Fruit fly (Drosophila melanogaster): Measurements from ENCODE around the gene bdl.

bdl gene

DNA sequence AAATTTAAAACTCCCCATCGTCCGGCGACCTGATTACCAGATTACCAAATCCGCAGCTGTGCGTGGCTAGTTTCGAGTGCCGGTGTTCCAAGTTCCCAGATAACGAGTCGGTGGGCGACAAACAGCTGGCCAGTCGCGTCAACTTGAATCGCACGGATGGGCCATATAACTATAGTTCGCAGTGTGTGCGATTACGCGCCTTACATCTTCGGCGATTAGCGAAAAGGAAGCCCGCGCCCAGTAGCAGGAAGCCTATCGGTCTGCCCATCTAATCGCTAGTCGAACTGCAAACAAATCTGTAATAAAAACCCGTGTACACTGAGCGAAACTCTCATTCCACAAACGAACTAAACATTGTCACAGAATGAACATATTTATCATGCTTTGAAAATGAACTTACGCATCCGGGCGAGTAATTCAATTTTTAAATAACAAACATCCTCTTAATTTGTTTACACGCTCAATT, 10.7 kb downstream of the bdl start:
- peak; percentile 7 for TF ChIP-seq noc (tag; optimal IDR thresholded peaks at IDR 0.05)

DNA sequence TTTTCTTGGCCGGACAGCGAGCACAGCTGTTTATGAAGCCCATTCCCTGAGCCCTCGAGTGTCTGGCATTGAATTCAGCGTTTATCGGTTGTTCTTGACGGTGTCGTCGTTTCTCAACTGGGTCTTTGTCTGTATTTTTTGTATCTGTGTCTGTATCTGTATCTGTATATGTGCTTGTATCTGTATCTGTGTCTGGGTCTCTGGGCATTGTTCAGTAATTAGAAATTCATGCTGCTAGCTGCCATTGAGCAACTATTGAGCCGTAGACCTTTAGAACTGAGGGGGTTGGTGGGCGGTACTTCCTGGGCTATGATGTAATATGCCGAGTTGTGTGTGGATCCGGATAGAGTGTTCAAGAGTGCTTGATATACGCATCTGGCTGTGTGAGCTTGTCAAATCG, 11.6 kb downstream of the bdl start:
- no peak for TF ChIP-seq noc (tag; optimal IDR thresholded peaks at IDR 0.05)

- TF ChIP-seq noc (tag; optimal IDR thresholded peaks at IDR 0.05), result no peak
These were observed 15.7 kb downstream of the bdl start for dm6 chr2L:4339780-4340694.

dm6 chr2L:4345569-4346131, 21.3 kb downstream of the bdl start:
- no peak for TF ChIP-seq noc (tag; optimal IDR thresholded peaks at IDR 0.05)

DNA sequence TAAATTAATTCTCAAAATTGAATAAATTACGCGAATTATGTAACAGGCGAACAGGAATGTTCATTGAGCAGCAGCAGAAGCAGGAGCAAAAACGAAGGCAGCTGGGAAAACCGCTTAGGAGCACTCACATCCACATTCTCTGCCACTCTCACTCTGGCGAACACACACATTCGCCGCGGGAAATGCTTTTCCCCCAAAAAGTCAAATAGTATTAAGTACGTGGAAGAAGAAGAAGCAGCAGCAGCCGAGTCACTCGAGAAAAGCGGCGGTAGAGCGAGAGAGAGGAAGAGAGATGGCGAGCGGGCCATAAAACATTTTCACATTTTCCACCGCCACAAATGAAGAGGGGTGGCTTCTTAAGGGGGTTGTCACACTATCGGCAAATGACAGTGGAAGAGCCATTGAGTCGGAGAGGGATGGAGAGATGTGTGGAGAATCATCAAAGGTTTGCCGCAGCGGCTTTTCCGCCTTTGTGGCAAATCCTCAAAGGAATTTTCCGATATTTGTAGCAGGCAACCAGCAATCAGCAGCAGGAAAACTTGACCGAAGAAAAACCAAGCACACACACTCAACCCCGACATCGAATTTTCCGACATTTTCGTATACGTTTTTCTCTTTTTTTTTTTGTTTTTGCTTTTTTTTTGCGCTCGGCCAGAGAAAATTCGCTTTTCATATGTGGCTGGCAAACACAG, 22.4 kb downstream of the bdl start:
- no peak for TF ChIP-seq noc (tag; optimal IDR thresholded peaks at IDR 0.05)

dm6 chr2L:4348545-4348944, 24.2 kb downstream of the bdl start:
- no peak for TF ChIP-seq noc (tag; optimal IDR thresholded peaks at IDR 0.05)

dm6 chr2L:4349677-4350076, 25.3 kb downstream of the bdl start:
- TF ChIP-seq noc (tag; optimal IDR thresholded peaks at IDR 0.05), result no peak

DNA sequence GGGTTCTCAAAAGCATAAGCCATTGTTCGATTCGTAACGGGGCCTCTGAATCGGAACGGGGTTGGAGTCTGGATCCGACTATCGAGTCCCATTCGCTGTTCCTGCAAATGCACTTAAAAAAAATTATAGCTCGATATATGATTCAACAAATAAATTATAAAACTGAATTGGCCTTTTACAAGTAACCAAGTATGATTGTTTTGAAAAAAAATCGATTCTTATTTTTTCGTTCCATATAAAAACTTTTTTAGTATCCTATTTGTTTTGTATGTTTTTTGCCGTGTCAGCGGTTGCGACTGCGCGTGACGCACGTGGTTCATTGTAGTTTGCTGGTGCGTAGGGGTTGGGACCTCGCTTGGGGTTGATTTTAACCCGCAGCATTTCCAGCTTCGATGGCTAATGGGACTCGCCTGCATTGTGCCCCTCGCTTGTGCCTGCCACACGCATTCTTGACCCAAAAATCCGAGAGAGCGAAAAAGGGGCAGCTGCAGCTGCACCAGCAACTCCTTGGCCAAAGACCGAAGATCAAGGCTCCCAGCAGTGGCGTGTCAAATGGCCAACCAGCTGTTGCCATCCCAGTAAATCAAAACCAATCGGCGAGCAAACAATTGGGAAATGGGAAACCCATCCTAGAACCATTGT, 26.4 kb downstream of the bdl start:
- no peak for TF ChIP-seq noc (tag; optimal IDR thresholded peaks at IDR 0.05)

- no peak for TF ChIP-seq noc (tag; optimal IDR thresholded peaks at IDR 0.05)
These were observed 28.3 kb downstream of the bdl start, which contains the start of gene CG15429 for dm6 chr2L:4352675-4353074. Gene CG15429 (plus strand): TSS chr2L:4352975.

dm6 chr2L:4355066-4355465, 30.7 kb downstream of the bdl start:
- no peak for TF ChIP-seq noc (tag; optimal IDR thresholded peaks at IDR 0.05)

DNA sequence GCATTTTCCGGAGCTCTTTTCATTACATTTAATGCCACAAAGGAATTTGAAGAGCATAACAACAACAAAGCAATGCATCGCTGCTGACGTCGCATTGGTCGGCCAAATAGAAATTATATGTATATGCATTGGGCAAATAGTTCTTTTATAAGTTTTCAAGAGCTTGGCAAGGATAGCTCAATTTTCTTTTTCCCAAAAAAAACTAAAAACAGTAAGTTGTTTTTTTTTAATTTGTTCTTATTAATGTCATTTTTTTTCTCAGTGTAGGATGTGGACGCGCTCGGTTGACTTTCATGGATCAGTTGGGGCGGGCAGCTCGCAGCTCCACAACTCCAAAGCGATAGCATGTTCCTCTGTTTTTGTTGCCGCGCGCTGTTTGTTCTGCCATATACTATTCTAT, 34.8 kb downstream of the bdl start:
- no peak for TF ChIP-seq noc (tag; optimal IDR thresholded peaks at IDR 0.05)

- TF ChIP-seq noc (tag; optimal IDR thresholded peaks at IDR 0.05), result no peak
These were observed 36.5 kb downstream of the bdl start for dm6 chr2L:4360882-4361281.

DNA sequence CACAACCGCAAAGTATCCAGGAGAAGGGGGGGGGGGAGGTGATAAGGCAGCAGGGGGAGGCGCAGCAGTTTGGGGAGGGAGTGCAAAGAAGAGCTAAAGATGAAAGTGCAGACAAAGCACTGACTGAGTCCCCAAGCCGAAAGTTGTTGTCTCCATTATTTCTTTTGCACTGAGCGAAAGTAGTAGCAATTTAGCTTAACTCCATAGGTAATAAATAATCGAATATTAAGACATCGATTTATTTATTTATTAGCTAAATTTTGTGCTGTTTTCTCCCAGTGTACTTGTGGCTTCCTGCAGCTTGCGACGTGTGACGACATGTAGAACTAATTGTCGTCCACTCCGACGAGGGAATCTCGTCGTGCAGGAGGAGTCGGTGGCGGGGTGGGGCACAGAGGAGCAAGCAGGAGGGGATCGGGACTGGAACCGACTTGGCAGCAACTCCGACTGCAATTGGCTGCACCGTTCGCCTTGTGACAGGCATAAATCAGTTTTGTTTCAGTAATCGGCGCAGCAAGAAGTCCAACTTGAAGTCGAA, 37.2 kb downstream of the bdl start, which contains the start of gene Traf4:
Traf4 (plus strand) TSS at position 488 of the 538 bp plus-strand sequence.
- no peak for TF ChIP-seq noc (tag; optimal IDR thresholded peaks at IDR 0.05)

DNA sequence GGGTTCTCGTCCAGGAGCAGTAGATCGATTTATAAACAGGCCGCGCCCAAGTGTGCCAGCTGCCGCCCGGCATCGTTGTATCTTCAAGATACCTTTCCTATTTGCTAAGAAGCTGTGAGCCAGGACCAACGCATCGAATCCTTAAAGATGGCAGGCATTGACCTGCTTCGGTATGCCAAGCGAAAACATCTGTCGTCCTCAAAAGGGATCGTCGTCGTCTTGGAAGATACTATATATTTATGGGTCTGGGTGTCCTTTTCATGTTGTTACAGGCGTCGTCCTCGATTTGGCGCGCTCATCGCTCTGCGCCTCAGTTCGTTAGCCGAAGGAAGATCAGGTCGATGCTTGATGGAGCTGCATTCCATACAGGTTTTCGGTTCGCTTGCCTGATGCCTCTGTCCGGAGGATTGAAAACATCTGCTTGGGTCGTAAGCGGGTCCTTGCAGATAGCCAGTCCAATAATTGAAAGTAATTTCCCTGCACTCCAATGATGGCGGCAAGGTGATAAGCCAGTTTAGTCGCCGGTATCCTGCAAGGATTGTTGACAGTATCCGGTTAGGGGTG, 39.4 kb downstream of the bdl start:
- TF ChIP-seq noc (tag; optimal IDR thresholded peaks at IDR 0.05), result no peak

DNA sequence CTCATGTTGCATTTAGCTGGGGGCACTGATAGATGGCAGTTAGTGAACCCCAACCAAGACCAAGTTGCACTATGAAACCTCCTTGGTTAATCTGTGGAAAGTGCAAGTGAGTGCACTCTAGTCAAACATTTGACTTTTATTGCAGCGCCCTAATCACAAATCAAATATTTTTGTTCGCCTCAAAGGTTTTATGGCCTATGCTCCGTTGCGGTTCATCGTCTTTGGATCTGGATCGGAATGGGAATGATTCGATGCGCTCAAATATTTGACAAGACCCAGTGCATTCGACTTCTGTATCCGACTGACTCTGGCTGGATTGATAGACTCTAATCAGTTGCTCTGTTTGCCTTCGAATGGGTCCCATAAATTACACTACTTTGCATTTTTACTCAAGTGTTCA, 40.6 kb downstream of the bdl start:
- TF ChIP-seq noc (tag; optimal IDR thresholded peaks at IDR 0.05), result no peak

Measured in whole organism, larva.